Fruit fly (Drosophila melanogaster) whole organism, wandering third instar larva: ENCODE results near the gene CG7950.

Experiments
- Abd-B ChIP-seq: fragments of >200 bp; optimal IDR thresholded peaks from 2 replicates; lab custom pipeline; 2017; ENCODE audit warnings: missing biosample characterization, missing genetic modification characterization
- CG32264 ChIP-seq: fragments of 200-800 bp; sonication (Bioruptor generic); optimal IDR thresholded peaks from 2 replicates; lab custom pipeline; 2016; ENCODE audit warnings: missing biosample characterization, missing genetic modification characterization
- CrebA ChIP-seq: fragments of 200-800 bp; sonication (Bioruptor generic); optimal IDR thresholded peaks from 2 replicates; lab custom pipeline; 2016; ENCODE audit warnings: missing biosample characterization, mild to moderate bottlenecking, missing genetic modification characterization, borderline replicate concordance
- GATAd ChIP-seq: sonication (Bioruptor generic); optimal IDR thresholded peaks from 2 replicates; lab custom pipeline; 2016; ENCODE audit warnings: missing biosample characterization, missing genetic modification characterization
- HLH106 ChIP-seq: fragments of 200-800 bp; optimal IDR thresholded peaks from 3 replicates; lab custom pipeline; 2019; ENCODE audit warnings: missing biosample characterization, mild to moderate bottlenecking, missing genetic modification characterization, moderate library complexity
- Hnf4 ChIP-seq: fragments of 200-800 bp; sonication (Bioruptor generic); optimal IDR thresholded peaks from 2 replicates; lab custom pipeline; 2016; ENCODE audit warnings: missing biosample characterization, mild to moderate bottlenecking, missing genetic modification characterization
- Hr78 ChIP-seq: fragments of >200 bp; optimal IDR thresholded peaks from 2 replicates; lab custom pipeline; 2017; ENCODE audit warnings: missing biosample characterization, missing genetic modification characterization
- Hr83 ChIP-seq: fragments of 200-300 bp; sonication (Bioruptor generic); optimal IDR thresholded peaks from 2 replicates; lab custom pipeline; 2016; ENCODE audit warnings: missing biosample characterization, mild to moderate bottlenecking, missing genetic modification characterization, moderate library complexity; ENCODE audit not compliant: poor library complexity, severe bottlenecking
- Jra ChIP-seq: sonication (Bioruptor generic); optimal IDR thresholded peaks from 2 replicates; lab custom pipeline; 2016; ENCODE audit warnings: missing biosample characterization, missing genetic modification characterization
- Mio ChIP-seq: sonication (Bioruptor generic); optimal IDR thresholded peaks from 2 replicates; lab custom pipeline; 2016; ENCODE audit warnings: missing biosample characterization, missing genetic modification characterization
- N ChIP-seq: fragments of >200 bp; optimal IDR thresholded peaks from 2 replicates; lab custom pipeline; 2018; ENCODE audit warnings: missing biosample characterization, missing external identifiers, missing genetic modification characterization
- OdsH ChIP-seq: fragments of 200-800 bp; sonication (Bioruptor generic); optimal IDR thresholded peaks from 2 replicates; lab custom pipeline; 2016; ENCODE audit warnings: missing biosample characterization, mild to moderate bottlenecking, missing genetic modification characterization
- Rel ChIP-seq, 2 experiments: fragments of 200-800 bp; sonication (Bioruptor generic) in 1 of 2; optimal IDR thresholded peaks; 2 replicates in 1 of 2; 3 replicates in 1 of 2; lab custom pipeline; 2016 to 2019; ENCODE audit warnings: mild to moderate bottlenecking in 2 of 2, missing biosample characterization in 2 of 2, missing genetic modification characterization in 2 of 2, moderate library complexity in 1 of 2
- Sp1 ChIP-seq: fragments of 200-800 bp; sonication (Bioruptor generic); optimal IDR thresholded peaks from 3 replicates; lab custom pipeline; 2019; ENCODE audit warnings: missing biosample characterization, mild to moderate bottlenecking, missing genetic modification characterization, moderate library complexity
- br ChIP-seq: fragments of 200-800 bp; sonication (Bioruptor generic); optimal IDR thresholded peaks from 2 replicates; lab custom pipeline; 2016; ENCODE audit warnings: missing biosample characterization, missing genetic modification characterization
- brk ChIP-seq: fragments of 200-800 bp; sonication (Bioruptor generic); optimal IDR thresholded peaks from 2 replicates; lab custom pipeline; 2016; ENCODE audit warnings: missing biosample characterization, mild to moderate bottlenecking, missing genetic modification characterization
- dl ChIP-seq, 2 experiments: fragments of 175-275, 200-275 bp in 1 of 2; fragments of 200-275 bp in 1 of 2; sonication (Bioruptor generic); optimal IDR thresholded peaks; lab custom pipeline; 2018; ENCODE audit warnings: mild to moderate bottlenecking in 2 of 2, missing biosample characterization in 2 of 2, missing genetic modification characterization in 2 of 2, moderate library complexity in 2 of 2; ENCODE audit not compliant: partially characterized antibody in 2 of 2, insufficient read depth in 1 of 2
- dmrt93B ChIP-seq: fragments of 200-800 bp; sonication (Bioruptor generic); optimal IDR thresholded peaks from 2 replicates; lab custom pipeline; 2018; ENCODE audit warnings: missing biosample characterization, mild to moderate bottlenecking, missing genetic modification characterization
- dsf ChIP-seq: sonication (Bioruptor generic); optimal IDR thresholded peaks from 2 replicates; lab custom pipeline; 2016; ENCODE audit warnings: missing biosample characterization, missing genetic modification characterization, borderline replicate concordance
- ey ChIP-seq: fragments of 200-800 bp; sonication (Bioruptor generic); optimal IDR thresholded peaks from 2 replicates; lab custom pipeline; 2016; ENCODE audit warnings: missing biosample characterization, missing genetic modification characterization
- foxo ChIP-seq, 2 experiments: fragments of 200-800 bp; sonication (Bioruptor generic); optimal IDR thresholded peaks; 2 replicates in 1 of 2; 3 replicates in 1 of 2; lab custom pipeline; 2016 to 2017; ENCODE audit warnings: missing biosample characterization in 2 of 2, missing genetic modification characterization in 2 of 2
- fru ChIP-seq: fragments of 200-800 bp; sonication (Bioruptor generic); optimal IDR thresholded peaks from 3 replicates; lab custom pipeline; 2016; ENCODE audit warnings: missing biosample characterization, mild to moderate bottlenecking, missing genetic modification characterization
- h ChIP-seq: fragments of 200-800 bp; sonication (Bioruptor generic); optimal IDR thresholded peaks from 3 replicates; lab custom pipeline; 2016; ENCODE audit warnings: missing biosample characterization, mild to moderate bottlenecking, missing genetic modification characterization
- jim ChIP-seq: fragments of 175-275, 200-325 bp; sonication (Bioruptor generic); optimal IDR thresholded peaks from 2 replicates; lab custom pipeline; 2016; ENCODE audit warnings: missing biosample characterization, mild to moderate bottlenecking, missing genetic modification characterization
- lola ChIP-seq: fragments of >200 bp; optimal IDR thresholded peaks from 2 replicates; lab custom pipeline; 2017; ENCODE audit warnings: missing biosample characterization, missing genetic modification characterization
- pan ChIP-seq: fragments of >200 bp; optimal IDR thresholded peaks from 2 replicates; lab custom pipeline; 2017
- psq ChIP-seq: fragments of 200-800 bp; sonication (Bioruptor generic); optimal IDR thresholded peaks from 3 replicates; lab custom pipeline; 2017; ENCODE audit warnings: missing biosample characterization, mild to moderate bottlenecking, missing genetic modification characterization, moderate library complexity
- rgr ChIP-seq: fragments of 200-800 bp; sonication (Bioruptor generic); optimal IDR thresholded peaks from 3 replicates; lab custom pipeline; 2016; ENCODE audit warnings: missing biosample characterization, mild to moderate bottlenecking, missing genetic modification characterization
- sage ChIP-seq: fragments of 200-800 bp; sonication (Bioruptor generic); optimal IDR thresholded peaks from 2 replicates; lab custom pipeline; 2016; ENCODE audit warnings: missing biosample characterization, mild to moderate bottlenecking, missing genetic modification characterization
- sv ChIP-seq: fragments of 200-800 bp; sonication (Bioruptor generic); optimal IDR thresholded peaks from 3 replicates; lab custom pipeline; 2016; ENCODE audit warnings: missing biosample characterization, missing genetic modification characterization
- tai ChIP-seq: sonication (Bioruptor generic); optimal IDR thresholded peaks from 2 replicates; lab custom pipeline; 2016; ENCODE audit warnings: missing biosample characterization, missing genetic modification characterization
- usp ChIP-seq: fragments of >200 bp; optimal IDR thresholded peaks from 2 replicates; lab custom pipeline; 2017; ENCODE audit warnings: missing biosample characterization, missing genetic modification characterization

CG7950 gene

DNA sequence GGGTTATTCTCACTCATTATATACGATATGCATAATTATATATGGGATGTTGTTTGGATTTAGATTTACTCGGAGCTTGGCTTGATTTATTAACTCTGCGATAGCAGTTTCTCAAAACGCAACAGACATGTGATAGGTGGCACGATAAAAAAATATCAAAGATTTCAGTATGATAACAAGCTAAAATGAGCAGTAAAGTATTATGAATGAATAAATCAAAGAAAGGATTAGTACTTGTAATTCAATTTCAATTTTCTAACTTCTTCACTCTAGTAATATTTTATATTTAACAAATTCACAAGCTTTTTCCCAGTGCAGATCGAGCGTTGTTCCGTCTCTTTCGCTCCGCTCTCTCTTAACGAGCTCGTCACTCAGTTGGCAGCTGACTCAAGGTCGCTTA lies 27.5 kb downstream of the CG7950 start:
- TF ChIP-seq CG32264 (GFP tag; lab: Kevin White, UChicago) (no peak), dsf (GFP tag; lab: Kevin White, UChicago) (no peak), Hr83 (GFP tag; lab: Kevin White, UChicago) (no peak), CrebA (no peak), GATAd (GFP tag; lab: Kevin White, UChicago) (no peak), br (no peak), usp (no peak), sage (GFP tag; lab: Kevin White, UChicago) (no peak), HLH106 (tag; lab: Kevin White, UChicago) (no peak), Jra (GFP tag; lab: Kevin White, UChicago) (no peak), h (GFP tag; lab: Kevin White, UChicago) (no peak), fru (GFP tag; lab: Kevin White, UChicago) (no peak), OdsH (GFP tag; lab: Kevin White, UChicago) (no peak), Sp1 (no peak), jim (GFP tag; lab: Kevin White, UChicago) (no peak), rgr (no peak), Mio (GFP tag; lab: Kevin White, UChicago) (no peak), Hr78 (GFP tag; lab: Kevin White, UChicago) (no peak)

DNA sequence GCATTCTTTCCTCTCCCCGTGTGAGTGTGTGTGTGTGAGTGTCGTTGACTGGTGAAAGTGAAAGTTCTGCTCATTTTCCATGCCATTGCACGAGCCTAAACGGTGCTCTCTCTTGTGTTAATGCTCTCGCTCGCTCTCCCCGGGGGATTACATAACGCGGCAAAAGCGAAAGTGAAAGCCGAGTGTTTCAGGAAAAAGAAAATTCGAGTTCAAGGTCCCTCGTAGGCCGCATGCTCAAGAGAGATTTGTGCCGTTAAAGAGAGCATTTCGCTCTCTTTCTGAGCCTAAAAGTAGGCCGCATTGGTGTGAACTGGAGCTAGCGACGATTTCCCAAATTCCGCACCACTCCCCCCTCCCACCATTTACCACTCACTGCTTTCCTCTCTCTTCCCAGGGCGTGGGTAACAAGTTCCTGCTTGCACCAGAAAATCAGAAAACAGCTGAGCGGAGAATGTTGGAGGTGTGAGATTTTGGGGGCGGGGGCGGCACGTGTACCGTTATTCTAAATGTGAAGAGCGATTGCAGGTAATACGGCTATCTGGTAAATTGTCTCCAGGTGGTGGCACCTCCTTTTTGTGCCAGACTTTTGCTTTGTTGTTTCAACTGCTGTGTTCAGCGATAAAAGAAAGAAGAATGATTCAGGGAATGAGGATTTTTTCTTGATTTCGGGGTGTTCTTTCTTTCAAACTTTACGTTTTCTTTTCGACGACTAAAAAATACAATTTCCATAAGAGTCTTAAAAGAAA lies 33.8 kb downstream of the CG7950 start:
- no peak for TF ChIP-seq pan (lab: Kevin White, UChicago)

DNA sequence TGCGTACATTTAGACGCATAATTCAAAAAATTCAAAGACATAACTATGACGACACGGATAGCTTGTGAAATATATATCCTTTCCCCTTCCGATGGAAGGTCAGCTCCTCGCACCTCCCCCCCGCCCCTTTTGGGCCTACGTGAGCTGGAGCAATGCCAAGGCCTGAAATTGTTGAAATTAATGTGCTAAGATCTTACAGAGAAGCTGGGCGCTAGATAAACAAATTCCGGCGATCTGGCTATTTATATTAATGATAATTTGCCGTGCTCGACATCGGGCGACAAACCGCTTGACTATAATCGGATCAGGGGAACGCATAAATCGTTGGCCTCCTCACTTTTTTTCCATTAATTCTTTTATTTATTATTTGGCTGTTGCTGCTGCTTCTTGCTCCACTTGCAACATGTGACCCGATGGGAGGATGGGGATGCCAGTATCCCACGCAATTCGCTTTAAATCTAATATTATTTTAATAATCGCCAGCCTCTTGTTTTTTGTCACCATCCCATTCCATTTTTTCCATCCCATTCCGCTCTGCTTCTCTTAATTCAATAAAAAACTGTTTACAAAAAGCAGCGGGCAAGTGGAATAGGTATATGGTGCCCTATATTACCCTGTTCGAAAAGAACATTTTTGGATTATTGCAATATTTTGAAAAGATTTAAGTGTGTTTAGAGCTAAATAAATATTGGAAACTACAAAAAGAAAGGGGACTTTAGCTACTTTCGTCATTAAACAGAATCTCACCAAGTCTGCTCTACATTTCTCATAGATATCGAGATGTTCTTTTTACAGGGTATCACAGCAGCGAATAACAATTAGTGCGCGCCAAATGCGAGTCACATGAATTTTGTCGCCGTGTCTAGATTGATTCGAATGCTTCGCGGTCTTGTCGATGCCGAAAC lies 35.4 kb downstream of the CG7950 start:
- TF ChIP-seq N (GFP tag; lab: Kevin White, UChicago) (no peak), CG32264 (GFP tag; lab: Kevin White, UChicago) (no peak), dl (GFP tag; optimal IDR thresholded peaks at IDR 0.05; lab: Kevin White, UChicago; ENCODE audit: insufficient read depth in 1 of 2, partially characterized antibody in 2 of 2) (no peak), Rel (GFP tag; optimal IDR thresholded peaks at IDR 0.05; lab: Kevin White, UChicago) (no peak), Rel (tag; optimal IDR thresholded peaks at IDR 0.05; lab: Kevin White, UChicago) (no peak), usp (no peak), Hnf4 (GFP tag; lab: Kevin White, UChicago) (no peak), foxo (GFP tag; optimal IDR thresholded peaks at IDR 0.05; lab: Kevin White, UChicago) (no peak), psq (no peak), lola (no peak), ey (GFP tag; lab: Kevin White, UChicago) (no peak), brk (GFP tag; lab: Kevin White, UChicago) (no peak), Mio (GFP tag; lab: Kevin White, UChicago) (no peak)

- TF ChIP-seq Abd-B (GFP tag; lab: Kevin White, UChicago) (no peak), h (GFP tag; lab: Kevin White, UChicago) (peak; percentile 77), HLH106 (tag; lab: Kevin White, UChicago) (peak; percentile 41), Mio (GFP tag; lab: Kevin White, UChicago) (no peak), GATAd (GFP tag; lab: Kevin White, UChicago) (no peak), usp (no peak), brk (GFP tag; lab: Kevin White, UChicago) (peak; percentile 8), Sp1 (peak; percentile 2), tai (GFP tag; lab: Kevin White, UChicago) (peak; percentile 51), sv (GFP tag; lab: Kevin White, UChicago) (peak; percentile 60), fru (GFP tag; lab: Kevin White, UChicago) (peak; percentile 45), OdsH (GFP tag; lab: Kevin White, UChicago) (peak; percentile 34), br (peak; percentile 42), rgr (peak; percentile 61), CrebA (no peak), foxo (GFP tag; optimal IDR thresholded peaks at IDR 0.05; lab: Kevin White, UChicago) (peak in 1 of 2 experiments; percentile 61), psq (peak; percentile 21), ey (GFP tag; lab: Kevin White, UChicago) (peak; percentile 41), dmrt93B (GFP tag; lab: Kevin White, UChicago) (peak; percentile 8)
These were observed 36.0 kb downstream of the CG7950 start for dm6 chr3R:30092700-30093044.
